Worm (Caenorhabditis elegans): ENCODE measurements around the gene nhr-10.

- TF ChIP-seq ceh-27 (GFP tag; optimal IDR thresholded peaks at IDR 0.05): no peak
- TF ChIP-seq ceh-79 (tag; optimal IDR thresholded peaks at IDR 0.05): no peak
- TF ChIP-seq C06A6.2 (GFP tag; conservative IDR thresholded peaks at IDR 0.05): no peak
- TF ChIP-seq hmg-20 (GFP tag; IDR thresholded peaks at IDR 0.05): no peak
- no peak for TF ChIP-seq pha-4 (tag; optimal IDR thresholded peaks at IDR 0.05)
- TF ChIP-seq Y95B8A.8 (GFP tag; IDR thresholded peaks at IDR 0.05): peak; percentile 84
- no peak for TF ChIP-seq ama-1 (optimal IDR thresholded peaks at IDR 0.05)
- peak in 1 of 2 experiments; percentile 7 for TF ChIP-seq ama-1 (GFP tag; optimal IDR thresholded peaks at IDR 0.05)
Observed at ce11 chrIII:7103940-7104440, 11.2 kb downstream of the nhr-10 start, which contains the start of gene cpg-2.

All from whole organism, young adult.